Worm (Caenorhabditis elegans) whole organism, midembryonic: ENCODE measurements around the gene sre-42.

ENCODE experiments used
- T22C8.4 ChIP-seq: fragments of 200-800 bp; sonication (Bioruptor generic); IDR thresholded peaks from 2 replicates; pipeline ENCODE4 v1.3.6; 2022; ENCODE audit warnings: missing genetic modification characterization, missing compliant biosample characterization
- cog-1 ChIP-seq: sonication (generic microtip); optimal IDR thresholded peaks from 2 replicates; lab custom pipeline; 2016; ENCODE audit warnings: missing genetic modification characterization, missing compliant biosample characterization
- flt-1 ChIP-seq: fragments of 200-800 bp; sonication (Bioruptor generic); IDR thresholded peaks from 2 replicates; pipeline ENCODE4 v1.3.6; 2022; ENCODE audit warnings: missing genetic modification characterization, missing compliant biosample characterization
- klf-2 ChIP-seq: fragments of 200-800 bp; sonication (Bioruptor generic); conservative IDR thresholded peaks from 2 replicates; pipeline ENCODE4 v1.3.6; 2022; ENCODE audit warnings: missing genetic modification reagents, missing genetic modification characterization, missing compliant biosample characterization
- med-1 ChIP-seq: sonication (generic microtip); optimal IDR thresholded peaks from 2 replicates; lab custom pipeline; 2017; ENCODE audit warnings: missing genetic modification characterization, mild to moderate bottlenecking, missing compliant biosample characterization, antibody characterized with exemption, missing genetic modification reagents; ENCODE audit not compliant: insufficient read depth
- ref-1 ChIP-seq: fragments of 200-800 bp; sonication (Bioruptor generic); conservative IDR thresholded peaks from 2 replicates; pipeline ENCODE4 v1.3.6; 2022; ENCODE audit warnings: missing genetic modification reagents, missing genetic modification characterization, missing compliant biosample characterization
- tab-1 ChIP-seq: fragments of 200-800 bp; sonication (Bioruptor generic); IDR thresholded peaks from 2 replicates; pipeline ENCODE4 v1.3.6; 2022; ENCODE audit warnings: missing genetic modification characterization, missing compliant biosample characterization
- ztf-23 ChIP-seq: fragments of 200-800 bp; sonication (Bioruptor generic); IDR thresholded peaks from 2 replicates; pipeline ENCODE4 v1.3.6; 2022; ENCODE audit warnings: missing genetic modification reagents, missing genetic modification characterization, missing compliant biosample characterization
- ztf-29 ChIP-seq: fragments of 200-800 bp; sonication (Bioruptor generic); IDR thresholded peaks from 2 replicates; pipeline ENCODE4 v1.3.6; 2022; ENCODE audit warnings: missing genetic modification reagents, missing genetic modification characterization, missing compliant biosample characterization

sre-42 gene

ce11 chrII:12412417-12412816 lies 25.7 kb upstream of the sre-42 start, which contains the start of gene Y57A10C.1:
TSS of gene Y57A10C.1 (minus strand) at chrII:12412517.
- no peak for TF ChIP-seq ref-1 (GFP tag; lab: Robert Waterston, UW)
- TF ChIP-seq cog-1 (tag; lab: Kevin White, UChicago) = no peak
- TF ChIP-seq med-1 (GFP tag; lab: Kevin White, UChicago) = no peak
- no peak for TF ChIP-seq ztf-23 (GFP tag; lab: Robert Waterston, UW)
- TF ChIP-seq T22C8.4 (GFP tag; lab: Robert Waterston, UW) = no peak
- no peak for TF ChIP-seq klf-2
- no peak for TF ChIP-seq ztf-29 (GFP tag; lab: Robert Waterston, UW)
- TF ChIP-seq flt-1 (GFP tag; lab: Robert Waterston, UW) = no peak
- TF ChIP-seq tab-1 (GFP tag; lab: Robert Waterston, UW) = no peak

- TF ChIP-seq ztf-23 (GFP tag; lab: Robert Waterston, UW) (no peak), klf-2 (no peak), T22C8.4 (GFP tag; lab: Robert Waterston, UW) (no peak), med-1 (GFP tag; lab: Kevin White, UChicago) (no peak), cog-1 (tag; lab: Kevin White, UChicago) (no peak), ref-1 (GFP tag; lab: Robert Waterston, UW) (no peak), flt-1 (GFP tag; lab: Robert Waterston, UW) (no peak), tab-1 (GFP tag; lab: Robert Waterston, UW) (no peak), ztf-29 (GFP tag; lab: Robert Waterston, UW) (no peak)
These were observed 23.4 kb upstream of the sre-42 start, which contains the start of gene F57G9.3 for ce11 chrII:12410107-12410506. TSS of gene F57G9.3 (minus strand) at chrII:12410207.

DNA sequence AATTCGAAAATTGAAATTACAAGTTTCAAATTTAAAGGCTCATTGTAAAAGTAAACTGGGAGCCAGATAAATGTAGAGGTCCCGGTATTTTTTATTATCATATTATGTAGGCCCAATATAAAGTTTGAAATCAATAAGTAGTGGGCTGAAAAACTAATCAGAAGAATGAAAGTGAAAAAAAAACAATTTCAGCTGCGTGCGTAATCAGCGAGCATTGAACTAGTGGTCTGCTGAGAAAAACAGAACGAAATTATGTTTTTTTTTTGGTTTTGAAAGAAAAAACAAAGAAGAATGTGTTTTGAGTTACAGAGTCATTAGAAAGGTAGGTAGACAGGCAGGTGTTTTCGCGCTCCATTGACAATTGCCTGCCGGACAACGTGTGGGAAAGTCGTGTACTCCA lies 22.0 kb upstream of the sre-42 start, which contains the start of gene sre-31:
sre-31 (minus strand) TSS at position 101 of the 400 bp plus-strand sequence.
- TF ChIP-seq cog-1 (tag; lab: Kevin White, UChicago) (no peak), T22C8.4 (GFP tag; lab: Robert Waterston, UW) (no peak), flt-1 (GFP tag; lab: Robert Waterston, UW) (no peak), med-1 (GFP tag; lab: Kevin White, UChicago) (no peak), ztf-23 (GFP tag; lab: Robert Waterston, UW) (no peak), ztf-29 (GFP tag; lab: Robert Waterston, UW) (no peak), tab-1 (GFP tag; lab: Robert Waterston, UW) (no peak), klf-2 (no peak), ref-1 (GFP tag; lab: Robert Waterston, UW) (no peak)

DNA sequence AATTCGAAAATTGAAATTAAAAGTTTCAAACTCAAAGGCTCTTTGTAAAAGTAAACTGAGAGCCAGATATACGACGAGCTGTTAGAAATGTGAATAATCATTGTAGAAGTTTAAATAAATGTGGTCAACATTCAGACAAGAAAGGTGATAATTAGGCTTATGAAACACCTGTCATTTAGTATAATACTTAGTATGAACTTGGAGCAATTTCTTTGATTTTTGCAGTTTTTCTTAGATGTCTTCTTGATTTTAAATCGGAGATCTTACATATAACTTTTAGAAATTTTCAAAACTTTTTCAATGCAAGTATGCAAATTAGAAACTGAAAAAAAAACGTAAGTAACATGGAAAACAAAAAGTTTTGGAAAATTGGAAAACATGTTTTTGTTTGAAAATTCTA lies 19.7 kb upstream of the sre-42 start, which contains the start of gene sre-30:
sre-30 (minus strand) TSS at position 101 of the 400 bp plus-strand sequence.
- TF ChIP-seq ztf-29 (GFP tag; lab: Robert Waterston, UW) (no peak), cog-1 (tag; lab: Kevin White, UChicago) (no peak), tab-1 (GFP tag; lab: Robert Waterston, UW) (no peak), klf-2 (no peak), ztf-23 (GFP tag; lab: Robert Waterston, UW) (no peak), T22C8.4 (GFP tag; lab: Robert Waterston, UW) (no peak), ref-1 (GFP tag; lab: Robert Waterston, UW) (no peak), med-1 (GFP tag; lab: Kevin White, UChicago) (no peak), flt-1 (GFP tag; lab: Robert Waterston, UW) (no peak)

DNA sequence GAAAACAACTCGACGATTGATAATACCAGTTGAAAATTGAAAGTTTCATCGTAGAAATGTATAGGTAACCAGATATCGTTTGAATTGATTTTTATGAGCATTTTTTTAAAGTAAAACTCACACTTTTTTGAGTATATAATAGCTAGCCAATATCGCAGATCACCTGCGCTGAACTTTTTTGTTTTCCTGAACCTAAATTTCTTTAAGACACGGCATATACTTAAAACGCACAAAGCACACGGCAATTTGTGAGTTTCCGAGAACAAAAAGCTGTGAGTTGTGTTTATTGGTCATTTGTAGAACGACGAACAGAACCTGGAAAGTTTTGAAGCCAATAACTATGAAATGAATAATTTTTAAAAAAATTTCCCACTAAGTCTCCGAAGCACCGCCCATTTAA lies 15.1 kb upstream of the sre-42 start, which contains the start of gene sre-29:
sre-29 (minus strand) TSS at position 101 of the 400 bp plus-strand sequence.
- TF ChIP-seq med-1 (GFP tag; lab: Kevin White, UChicago) (no peak), cog-1 (tag; lab: Kevin White, UChicago) (no peak), klf-2 (no peak), ztf-29 (GFP tag; lab: Robert Waterston, UW) (no peak), flt-1 (GFP tag; lab: Robert Waterston, UW) (no peak), tab-1 (GFP tag; lab: Robert Waterston, UW) (no peak), T22C8.4 (GFP tag; lab: Robert Waterston, UW) (no peak), ztf-23 (GFP tag; lab: Robert Waterston, UW) (no peak), ref-1 (GFP tag; lab: Robert Waterston, UW) (no peak)

DNA sequence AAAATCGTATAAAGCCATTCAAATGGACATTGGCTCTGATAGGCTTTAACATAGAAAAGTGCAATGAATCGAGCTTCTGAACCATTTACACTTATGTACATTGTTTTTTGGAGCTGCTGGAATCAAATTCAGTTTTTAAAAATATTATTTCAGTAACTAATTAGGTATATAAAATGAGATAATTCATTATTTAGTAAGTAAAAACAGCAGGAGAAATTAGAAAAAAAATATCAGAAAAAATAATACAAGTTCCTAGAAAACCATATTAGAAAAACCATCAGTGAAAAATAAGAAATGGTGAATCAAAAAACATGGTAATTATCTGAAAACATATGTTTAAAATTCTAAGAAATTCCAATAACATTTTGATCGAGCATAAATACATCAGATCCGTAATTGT lies 11.0 kb upstream of the sre-42 start, which contains the start of gene F57G9.7:
F57G9.7 (minus strand) TSS at position 101 of the 400 bp plus-strand sequence.
- TF ChIP-seq cog-1 (tag; lab: Kevin White, UChicago) (no peak), tab-1 (GFP tag; lab: Robert Waterston, UW) (no peak), ztf-29 (GFP tag; lab: Robert Waterston, UW) (no peak), ztf-23 (GFP tag; lab: Robert Waterston, UW) (no peak), klf-2 (no peak), med-1 (GFP tag; lab: Kevin White, UChicago) (no peak), T22C8.4 (GFP tag; lab: Robert Waterston, UW) (no peak), ref-1 (GFP tag; lab: Robert Waterston, UW) (no peak), flt-1 (GFP tag; lab: Robert Waterston, UW) (no peak)

- TF ChIP-seq ref-1 (GFP tag; lab: Robert Waterston, UW) (no peak), T22C8.4 (GFP tag; lab: Robert Waterston, UW) (peak; percentile 72; the same call in 1 of the 2 replicates)
These were observed 7.5 kb upstream of the sre-42 start for ce11 chrII:12394138-12394537.

- TF ChIP-seq flt-1 (GFP tag; lab: Robert Waterston, UW) (no peak), klf-2 (no peak), ref-1 (GFP tag; lab: Robert Waterston, UW) (no peak), ztf-29 (GFP tag; lab: Robert Waterston, UW) (no peak), tab-1 (GFP tag; lab: Robert Waterston, UW) (no peak), ztf-23 (GFP tag; lab: Robert Waterston, UW) (no peak), med-1 (GFP tag; lab: Kevin White, UChicago) (no peak), cog-1 (tag; lab: Kevin White, UChicago) (no peak), T22C8.4 (GFP tag; lab: Robert Waterston, UW) (no peak)
These were observed 7.0 kb upstream of the sre-42 start, which contains the start of gene Y57A10B.7 for ce11 chrII:12393690-12394089. TSS of gene Y57A10B.7 (minus strand) at chrII:12393790.

- TF ChIP-seq tab-1 (GFP tag; lab: Robert Waterston, UW) = no peak
These were observed 3.1 kb upstream of the sre-42 start, which contains the start of gene Y57A10B.6 for ce11 chrII:12389783-12390182. TSS of gene Y57A10B.6 (plus strand) at chrII:12390083.
